Fruit fly (Drosophila melanogaster): ENCODE results near the gene CG17036.

The CG17036 gene

DNA sequence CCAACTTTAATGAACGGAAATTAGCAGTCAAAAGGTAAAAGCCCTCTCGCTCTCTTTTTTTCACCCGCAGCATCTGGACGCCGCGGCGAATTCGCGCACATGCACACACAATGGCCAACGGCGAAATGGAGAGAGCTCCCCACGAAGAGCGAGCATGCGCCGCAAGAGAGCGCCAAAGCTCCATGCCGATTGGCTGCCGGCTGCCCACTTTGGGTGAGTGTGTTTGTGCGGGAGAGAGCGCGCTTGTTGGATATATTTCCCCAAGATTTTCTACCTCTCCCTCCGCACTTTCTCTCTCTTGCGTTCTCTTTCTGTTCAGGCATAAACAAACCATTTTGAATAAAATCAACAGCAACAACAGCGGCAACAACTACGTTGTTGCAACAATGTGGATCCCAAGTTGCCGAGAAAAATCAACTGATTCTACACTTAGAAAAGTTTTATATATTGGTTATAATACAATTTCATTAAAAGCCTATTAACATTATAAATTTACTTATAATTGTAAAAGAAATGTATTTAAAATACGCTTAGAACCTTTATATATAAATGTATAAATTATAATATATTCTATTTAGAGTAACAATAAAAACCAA, 44.7 kb downstream of the CG17036 start (continued):
- TF ChIP-seq CG6163 (GFP tag; IDR thresholded peaks at IDR 0.05) = peak; percentile 27; the same call in 1 of the 3 replicates
- no peak for TF ChIP-seq Hr38 (GFP tag; optimal IDR thresholded peaks at IDR 0.05)
- peak; percentile 22 for TF ChIP-seq CG3032 (tag; optimal IDR thresholded peaks at IDR 0.05)
- TF ChIP-seq CG9139 (GFP tag; optimal IDR thresholded peaks at IDR 0.05) = no peak
- no peak for TF ChIP-seq CG1621 (tag; optimal IDR thresholded peaks at IDR 0.05)
- no peak for TF ChIP-seq Hr39 (GFP tag; optimal IDR thresholded peaks at IDR 0.05)
- TF ChIP-seq Hr4 (GFP tag; optimal IDR thresholded peaks at IDR 0.05) = no peak
- TF ChIP-seq CG11762 (GFP tag; optimal IDR thresholded peaks at IDR 0.05; ENCODE audit: insufficient read depth) = no peak

DNA sequence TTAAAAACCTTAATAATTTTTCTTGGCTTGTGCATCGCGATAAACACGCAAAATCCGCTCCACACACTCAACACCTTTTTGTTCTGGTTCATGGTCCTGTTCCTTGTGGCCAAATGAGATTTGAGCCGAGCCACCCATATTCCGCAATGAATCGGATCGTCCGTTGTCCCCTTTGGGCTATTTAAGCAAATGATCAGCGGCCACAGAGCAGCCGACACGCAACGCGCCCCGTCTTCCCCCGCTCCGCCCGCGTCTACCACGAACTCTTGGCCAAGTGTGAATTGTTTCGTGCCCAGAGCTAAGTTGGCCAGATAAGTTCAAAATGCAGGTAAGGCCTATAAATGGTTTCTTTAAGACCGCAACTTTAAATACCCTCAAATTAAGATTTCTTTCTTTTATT, 49.5 kb downstream of the CG17036 start:
- TF ChIP-seq fkh (GFP tag; optimal IDR thresholded peaks at IDR 0.05) = no peak
- TF ChIP-seq ss (GFP tag; optimal IDR thresholded peaks at IDR 0.05) = peak in 1 of 2 experiments; percentile 91
- no peak for TF ChIP-seq spab (GFP tag; optimal IDR thresholded peaks at IDR 0.05)

Measured in whole organism, prepupa.